Fruit fly (Drosophila melanogaster): ENCODE results near the gene S6k.

Gene S6k

DNA sequence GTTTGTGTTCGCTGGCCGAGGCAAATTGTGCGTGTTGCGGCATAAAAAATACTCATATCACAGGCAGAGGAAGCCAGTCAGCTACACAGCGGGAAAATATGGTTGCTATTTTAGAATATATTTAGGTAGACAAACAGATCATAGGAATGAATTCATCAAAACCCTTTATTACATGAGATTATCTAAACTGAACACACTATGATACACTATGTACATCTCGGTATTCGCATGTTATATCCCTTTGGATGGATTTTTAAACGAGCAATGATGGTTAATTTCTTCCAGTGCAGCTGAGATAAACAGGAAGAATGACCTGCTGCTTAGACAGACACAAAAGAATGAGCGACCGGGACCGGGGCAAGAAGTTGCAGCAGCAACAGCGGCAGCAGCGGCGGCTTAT lies 46.2 kb upstream of the S6k start (continued):
- TF ChIP-seq gt (GFP tag; IDR thresholded peaks at IDR 0.05), result peak; percentile 22; the same call in 1 of the 2 replicates
- peak; percentile 35; the same call in 1 of the 2 replicates for TF ChIP-seq CG17328 (GFP tag; IDR thresholded peaks at IDR 0.05)
- TF ChIP-seq CG11398 (GFP tag; optimal IDR thresholded peaks at IDR 0.05), result peak; percentile 14
- no peak for TF ChIP-seq CG30403 (GFP tag; optimal IDR thresholded peaks at IDR 0.05)
- peak; percentile 3 for TF ChIP-seq Blimp-1 (GFP tag; optimal IDR thresholded peaks at IDR 0.05)
- TF ChIP-seq NfI (GFP tag; optimal IDR thresholded peaks at IDR 0.05), result no peak
- peak; percentile 11 for TF ChIP-seq Mes4 (GFP tag; optimal IDR thresholded peaks at IDR 0.05)
- peak; percentile 58 for TF ChIP-seq dan (GFP tag; IDR thresholded peaks at IDR 0.05)
- TF ChIP-seq CG16815 (GFP tag; optimal IDR thresholded peaks at IDR 0.05), result peak; percentile 66
- TF ChIP-seq TFAM (GFP tag; optimal IDR thresholded peaks at IDR 0.05), result no peak
- TF ChIP-seq stwl (tag; optimal IDR thresholded peaks at IDR 0.05), result peak; percentile 26
- no peak for TF ChIP-seq D (optimal IDR thresholded peaks at IDR 0.05)
- TF ChIP-seq D (GFP tag; optimal IDR thresholded peaks at IDR 0.05), result peak; percentile 39
- TF ChIP-seq CG14965 (GFP tag; optimal IDR thresholded peaks at IDR 0.05; ENCODE audit: borderline replicate concordance), result no peak
- TF ChIP-seq Hr3 (GFP tag; optimal IDR thresholded peaks at IDR 0.05), result no peak
- TF ChIP-seq ase (GFP tag; IDR thresholded peaks at IDR 0.05), result no peak
- peak; percentile 32 for TF ChIP-seq Atf-2 (GFP tag; optimal IDR thresholded peaks at IDR 0.05)
- peak; percentile 36 for TF ChIP-seq CG10209 (GFP tag; optimal IDR thresholded peaks at IDR 0.05)
- TF ChIP-seq seq (GFP tag; IDR thresholded peaks at IDR 0.05), result no peak
- peak; percentile 13 for TF ChIP-seq CG2116 (GFP tag; optimal IDR thresholded peaks at IDR 0.05)
- no peak for TF ChIP-seq caup (GFP tag; optimal IDR thresholded peaks at IDR 0.05; ENCODE audit: severe bottlenecking)
- peak; percentile 95 for TF ChIP-seq CG15696 (tag; optimal IDR thresholded peaks at IDR 0.05)
- TF ChIP-seq pita (GFP tag; optimal IDR thresholded peaks at IDR 0.05), result no peak
- peak; percentile 49 for TF ChIP-seq D19A (tag; optimal IDR thresholded peaks at IDR 0.05)
- peak; percentile 58; the same call in 1 of the 2 replicates for TF ChIP-seq ara (GFP tag; IDR thresholded peaks at IDR 0.05)
- TF ChIP-seq Hsf (GFP tag; optimal IDR thresholded peaks at IDR 0.05), result peak; percentile 47
- peak; percentile 4 for TF ChIP-seq Ets65A (GFP tag)
- TF ChIP-seq CG16863 (GFP tag; optimal IDR thresholded peaks at IDR 0.05), result peak; percentile 38
- no peak for TF ChIP-seq nau (GFP tag; optimal IDR thresholded peaks at IDR 0.05)
- TF ChIP-seq grau (tag; optimal IDR thresholded peaks at IDR 0.05), result peak; percentile 38
- TF ChIP-seq CG6791 (GFP tag; IDR thresholded peaks at IDR 0.05; ENCODE audit: partially characterized antibody), result no peak
- peak; percentile 68 for TF ChIP-seq CG8924 (tag; optimal IDR thresholded peaks at IDR 0.05)
- no peak for TF ChIP-seq oc (tag; optimal IDR thresholded peaks at IDR 0.05)
- no peak for TF ChIP-seq danr (GFP tag; IDR thresholded peaks at IDR 0.05)
- peak; percentile 27 for TF ChIP-seq Oli (tag; optimal IDR thresholded peaks at IDR 0.05)
- no peak for TF ChIP-seq CG3065 (GFP tag; optimal IDR thresholded peaks at IDR 0.05)
- TF ChIP-seq fd102C (GFP tag; optimal IDR thresholded peaks at IDR 0.05), result peak; percentile 94
- TF ChIP-seq Med (GFP tag), result peak; percentile 55
- TF ChIP-seq Ssrp (tag; optimal IDR thresholded peaks at IDR 0.05), result peak; percentile 31
- no peak for TF ChIP-seq Nf-YA (GFP tag; IDR thresholded peaks at IDR 0.05)
- peak; percentile 72 for TF ChIP-seq CG14710 (tag; optimal IDR thresholded peaks at IDR 0.05)
- TF ChIP-seq D19B (GFP tag; optimal IDR thresholded peaks at IDR 0.05), result no peak
- TF ChIP-seq Fer3 (tag; optimal IDR thresholded peaks at IDR 0.05), result no peak
- TF ChIP-seq NFAT (GFP tag; IDR thresholded peaks at IDR 0.05), result no peak
- TF ChIP-seq so (GFP tag; IDR thresholded peaks at IDR 0.05), result no peak
- peak; percentile 87 for TF ChIP-seq CG15479 (GFP tag; optimal IDR thresholded peaks at IDR 0.05)
- no peak for TF ChIP-seq Poxn (GFP tag; IDR thresholded peaks at IDR 0.05)
- TF ChIP-seq vnd (GFP tag; IDR thresholded peaks at IDR 0.05; ENCODE audit: partially characterized antibody), result no peak

Data from whole organism, embryonic.